Worm (Caenorhabditis elegans): Measurements from ENCODE around the gene aff-1.

Gene aff-1

DNA sequence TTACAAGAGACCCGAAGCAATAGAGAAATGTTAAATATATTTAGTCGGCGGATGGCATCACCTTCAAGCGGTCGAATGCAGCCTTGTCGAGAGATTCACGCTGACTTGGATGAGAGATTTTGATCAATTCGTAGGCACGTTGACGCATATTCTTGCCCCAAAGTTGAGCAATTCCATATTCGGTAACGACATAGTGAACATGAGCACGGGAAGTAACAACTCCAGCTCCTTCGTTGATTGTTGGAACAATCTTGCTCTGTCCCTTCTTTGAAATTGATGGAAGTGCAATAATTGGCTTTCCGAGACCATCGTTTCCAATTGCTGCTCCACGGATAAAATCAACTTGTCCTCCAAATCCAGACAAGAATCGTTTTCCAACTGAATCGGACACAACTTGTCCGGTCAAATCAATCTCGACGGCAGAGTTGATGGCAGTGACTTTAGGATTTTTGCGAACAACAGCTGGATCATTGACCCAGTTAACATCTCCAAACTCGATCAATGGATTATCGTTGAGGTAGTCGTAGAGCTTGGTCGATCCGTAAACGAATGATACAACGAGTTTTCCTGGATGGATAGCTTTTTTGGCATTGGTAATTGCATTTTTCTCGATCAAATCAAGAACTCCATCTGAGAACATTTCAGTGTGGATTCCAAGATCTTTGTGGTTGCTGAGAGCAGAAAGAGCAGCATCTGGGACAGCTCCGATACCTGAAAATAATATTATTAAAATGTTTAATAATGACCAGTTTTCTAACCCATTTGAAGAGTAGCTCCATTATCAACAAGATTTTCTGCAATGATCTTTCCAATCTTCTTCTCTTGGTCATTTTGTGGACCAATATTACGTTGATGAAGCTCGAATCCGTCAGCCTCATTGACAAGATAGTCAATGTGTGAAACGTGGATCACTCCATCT lies 25.4 kb upstream of the aff-1 start:
- TF ChIP-seq lin-54 (GFP tag; optimal IDR thresholded peaks at IDR 0.05): no peak
- TF ChIP-seq hmg-1.2 (GFP tag; IDR thresholded peaks at IDR 0.05): 0 out of 2 replicates have a peak, but pooled peaks have one; percentile 4
- TF ChIP-seq ama-1 (optimal IDR thresholded peaks at IDR 0.05): peak; percentile 88
- no peak for TF ChIP-seq ama-1 (GFP tag; optimal IDR thresholded peaks at IDR 0.05)
- peak; percentile 33 for TF ChIP-seq ZK185.1 (tag; optimal IDR thresholded peaks at IDR 0.05; ENCODE audit: poor library complexity, severe bottlenecking)
- 0 out of 2 replicates have a peak, but pooled peaks have one; percentile 39 for TF ChIP-seq B0336.3 (GFP tag; IDR thresholded peaks at IDR 0.05)
- peak in 1 of 3 experiments; percentile 46 for TF ChIP-seq lin-35 (GFP tag; optimal IDR thresholded peaks at IDR 0.05)
- TF ChIP-seq somi-1 (GFP tag; optimal IDR thresholded peaks at IDR 0.05): no peak

DNA sequence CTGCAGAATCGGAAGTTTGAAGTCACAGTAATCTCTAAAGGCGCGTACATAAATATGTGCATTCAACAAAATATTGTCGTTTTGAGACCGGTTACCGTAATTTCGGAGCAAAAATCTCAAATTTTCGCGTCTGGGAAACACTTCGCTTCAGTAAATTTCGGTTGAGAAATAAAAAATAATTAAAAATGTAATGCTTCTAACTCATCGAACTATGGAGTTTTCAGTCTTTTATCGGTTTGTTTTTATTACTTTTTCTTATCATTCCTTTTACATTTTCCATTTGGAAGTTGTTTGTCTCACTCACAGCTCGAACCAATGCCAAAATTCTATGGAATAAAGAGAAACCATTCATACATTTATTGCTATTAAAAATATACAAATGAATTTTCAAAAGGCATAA lies 24.7 kb upstream of the aff-1 start:
- TF ChIP-seq aptf-3 (GFP tag; IDR thresholded peaks at IDR 0.05) (no peak), lsy-27 (tag; optimal IDR thresholded peaks at IDR 0.05; ENCODE audit: borderline replicate concordance, insufficient read depth) (no peak), Y79H2A.3 (GFP tag; conservative IDR thresholded peaks at IDR 0.05) (no peak), ekl-4 (GFP tag; IDR thresholded peaks at IDR 0.05) (0 out of 2 replicates have a peak, but pooled peaks have one; percentile 30), sptf-2 (GFP tag; optimal IDR thresholded peaks at IDR 0.05) (no peak), madf-10 (tag; optimal IDR thresholded peaks at IDR 0.05) (peak; percentile 61), egl-18 (GFP tag; IDR thresholded peaks at IDR 0.05) (no peak), nhr-80 (tag; optimal IDR thresholded peaks at IDR 0.05) (peak; percentile 39), K11D2.4 (GFP tag; IDR thresholded peaks at IDR 0.05) (peak; percentile 81), attf-5 (GFP tag; optimal IDR thresholded peaks at IDR 0.05) (no peak), F10E7.11 (tag; optimal IDR thresholded peaks at IDR 0.05) (no peak), let-526 (GFP tag; IDR thresholded peaks at IDR 0.05) (no peak), egl-44 (GFP tag; IDR thresholded peaks at IDR 0.05) (no peak), rpc-1 (optimal IDR thresholded peaks at IDR 0.05) (no peak), rpc-1 (tag; optimal IDR thresholded peaks at IDR 0.05) (no peak), F22D6.2 (tag; optimal IDR thresholded peaks at IDR 0.05) (no peak), lin-35 (GFP tag; optimal IDR thresholded peaks at IDR 0.05) (peak in 1 of 3 experiments; percentile 32), pha-4 (tag; optimal IDR thresholded peaks at IDR 0.05) (no peak), repo-1 (tag; optimal IDR thresholded peaks at IDR 0.05) (peak; percentile 82), F33H1.4 (GFP tag; IDR thresholded peaks at IDR 0.05) (no peak), F37B4.10 (GFP tag; IDR thresholded peaks at IDR 0.05) (no peak), ztf-3 (GFP tag; optimal IDR thresholded peaks at IDR 0.05) (no peak), F49E8.2 (tag; optimal IDR thresholded peaks at IDR 0.05; ENCODE audit: insufficient read depth) (no peak), lir-1 (GFP tag; conservative IDR thresholded peaks at IDR 0.05) (no peak), F39B2.1 (GFP tag; IDR thresholded peaks at IDR 0.05) (no peak), nhr-27 (tag; optimal IDR thresholded peaks at IDR 0.05) (no peak), C06A6.2 (GFP tag; conservative IDR thresholded peaks at IDR 0.05) (peak; percentile 65), F52B5.7 (tag; optimal IDR thresholded peaks at IDR 0.05) (peak; percentile 66), ets-4 (GFP tag; optimal IDR thresholded peaks at IDR 0.05) (no peak), tlf-1 (GFP tag; optimal IDR thresholded peaks at IDR 0.05) (peak; percentile 73), tbx-9 (tag; optimal IDR thresholded peaks at IDR 0.05; ENCODE audit: borderline replicate concordance) (no peak), lsl-1 (GFP tag; optimal IDR thresholded peaks at IDR 0.05) (no peak), bed-2 (GFP tag; IDR thresholded peaks at IDR 0.05) (no peak), mes-4 (tag; optimal IDR thresholded peaks at IDR 0.05) (no peak), hmg-20 (GFP tag; IDR thresholded peaks at IDR 0.05) (no peak; the same call in 1 of the 2 replicates), somi-1 (GFP tag; optimal IDR thresholded peaks at IDR 0.05) (peak; percentile 34), dpl-1 (GFP tag; optimal IDR thresholded peaks at IDR 0.05) (no peak), chd-7 (tag; optimal IDR thresholded peaks at IDR 0.05) (peak; percentile 21), bed-1 (GFP tag; IDR thresholded peaks at IDR 0.05) (no peak), atf-7 (tag; optimal IDR thresholded peaks at IDR 0.05) (no peak)
